Worm (Caenorhabditis elegans) whole organism, early embryonic: ENCODE measurements around the gene Y44A6B.3.

Experiments
- aly-1 ChIP-seq: sonication (generic microtip); optimal IDR thresholded peaks from 2 replicates; lab custom pipeline; 2016; ENCODE audit warnings: missing genetic modification characterization, missing compliant biosample characterization
- ama-1 ChIP-seq: fragments of 150-350 bp; optimal IDR thresholded peaks from 2 replicates; lab custom pipeline; 2014
- ceh-36 ChIP-seq: sonication (generic microtip); optimal IDR thresholded peaks from 2 replicates; lab custom pipeline; 2016; ENCODE audit warnings: missing genetic modification characterization, inconsistent platforms, missing compliant biosample characterization
- flt-1 ChIP-seq: fragments of 200-800 bp; sonication (Bioruptor generic); IDR thresholded peaks from 2 replicates; pipeline ENCODE4 v1.3.6; 2022; ENCODE audit warnings: missing genetic modification characterization, missing compliant biosample characterization

DNA sequence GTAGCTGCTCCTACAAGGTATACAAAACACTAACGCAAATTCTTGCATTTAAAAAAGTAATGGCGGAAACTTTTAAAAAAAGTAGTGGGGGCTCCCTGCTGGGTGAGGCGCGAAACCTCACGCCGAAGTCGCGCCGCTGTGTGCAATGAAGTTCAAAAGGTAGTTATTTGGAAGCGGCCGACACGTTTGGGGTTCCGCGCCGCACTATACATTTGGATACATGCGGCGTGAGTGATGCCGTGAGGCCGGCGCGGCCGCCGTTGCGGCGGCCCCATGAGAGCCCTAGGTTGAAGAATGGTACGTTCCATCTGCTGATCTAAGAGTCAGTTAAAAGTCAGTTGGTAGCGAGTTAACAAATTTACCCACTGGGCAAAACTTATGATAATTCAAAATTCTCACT is 43.6 kb upstream of the Y44A6B.3 start:
- TF ChIP-seq ceh-36 (tag; lab: Kevin White, UChicago) (no peak), flt-1 (GFP tag; lab: Robert Waterston, UW) (no peak), ama-1 (lab: Kevin White, UChicago) (no peak), aly-1 (tag; lab: Kevin White, UChicago) (no peak)
